Fruit fly (Drosophila melanogaster): ENCODE measurements around the gene CG7601.
A peak's percentile ranks its signal among the peaks of the same experiment; 100 is the strongest.

The CG7601 gene

dm6 chr3R:29736678-29737093 lies at the start of gene CG7601, which contains the start of gene CIA30:
Gene CG7601 (minus strand): TSS chr3R:29736745.
Gene CIA30 (plus strand): TSS chr3R:29736965.
- TF ChIP-seq pan (optimal IDR thresholded peaks at IDR 0.05): no peak
- TF ChIP-seq Dll (optimal IDR thresholded peaks at IDR 0.05): no peak
- no peak for TF ChIP-seq EcR (GFP tag; optimal IDR thresholded peaks at IDR 0.05)
- no peak for TF ChIP-seq psq (optimal IDR thresholded peaks at IDR 0.05)
- TF ChIP-seq CG8478 (optimal IDR thresholded peaks at IDR 0.05): no peak
- TF ChIP-seq usp (GFP tag; optimal IDR thresholded peaks at IDR 0.05): no peak

- no peak for TF ChIP-seq usp (GFP tag; optimal IDR thresholded peaks at IDR 0.05)
- TF ChIP-seq CG8478 (optimal IDR thresholded peaks at IDR 0.05): no peak
- no peak for TF ChIP-seq EcR (GFP tag; optimal IDR thresholded peaks at IDR 0.05)
- no peak for TF ChIP-seq Dll (optimal IDR thresholded peaks at IDR 0.05)
- TF ChIP-seq pan (optimal IDR thresholded peaks at IDR 0.05): no peak
- no peak for TF ChIP-seq psq (optimal IDR thresholded peaks at IDR 0.05)
Measured at dm6 chr3R:29785242-29785641, 48.7 kb upstream of the CG7601 start.

dm6 chr3R:29783210-29783609 lies 46.7 kb upstream of the CG7601 start:
- no peak for TF ChIP-seq psq (optimal IDR thresholded peaks at IDR 0.05)
- TF ChIP-seq EcR (GFP tag; optimal IDR thresholded peaks at IDR 0.05): no peak
- no peak for TF ChIP-seq Dll (optimal IDR thresholded peaks at IDR 0.05)
- no peak for TF ChIP-seq usp (GFP tag; optimal IDR thresholded peaks at IDR 0.05)
- no peak for TF ChIP-seq CG8478 (optimal IDR thresholded peaks at IDR 0.05)
- TF ChIP-seq pan (optimal IDR thresholded peaks at IDR 0.05): no peak

- TF ChIP-seq EcR (GFP tag; optimal IDR thresholded peaks at IDR 0.05): no peak
- peak; percentile 75 for TF ChIP-seq Dll (optimal IDR thresholded peaks at IDR 0.05)
Measured at dm6 chr3R:29782367-29782766, 45.8 kb upstream of the CG7601 start.

DNA sequence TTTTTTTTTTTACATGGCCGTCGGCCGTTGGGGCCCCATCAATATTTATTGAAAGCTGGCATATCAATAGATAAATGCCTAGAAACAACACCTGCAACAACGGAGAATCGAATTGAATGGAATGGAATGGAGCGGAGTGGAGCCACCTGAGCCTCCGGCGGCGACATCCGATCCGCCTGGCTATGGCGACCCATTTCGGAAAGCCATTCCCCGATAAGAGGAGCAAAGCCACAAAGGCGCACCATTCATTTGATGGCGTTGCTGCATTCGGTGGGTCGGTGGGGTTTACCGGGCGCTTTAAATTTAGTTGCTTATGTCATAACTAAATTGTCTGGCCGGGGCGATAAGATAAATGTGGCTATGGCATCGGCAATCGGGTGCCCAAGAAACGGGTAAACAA lies 45.3 kb upstream of the CG7601 start:
- TF ChIP-seq Dll (optimal IDR thresholded peaks at IDR 0.05) (no peak), usp (GFP tag; optimal IDR thresholded peaks at IDR 0.05) (no peak), pan (optimal IDR thresholded peaks at IDR 0.05) (no peak)

- TF ChIP-seq psq (optimal IDR thresholded peaks at IDR 0.05) (no peak), EcR (GFP tag; optimal IDR thresholded peaks at IDR 0.05) (no peak), usp (GFP tag; optimal IDR thresholded peaks at IDR 0.05) (no peak), pan (optimal IDR thresholded peaks at IDR 0.05) (no peak), CG8478 (optimal IDR thresholded peaks at IDR 0.05) (no peak)
Measured at dm6 chr3R:29780402-29781029, 44.0 kb upstream of the CG7601 start, which contains the start of gene fig. Gene fig (minus strand): TSS chr3R:29780452.

DNA sequence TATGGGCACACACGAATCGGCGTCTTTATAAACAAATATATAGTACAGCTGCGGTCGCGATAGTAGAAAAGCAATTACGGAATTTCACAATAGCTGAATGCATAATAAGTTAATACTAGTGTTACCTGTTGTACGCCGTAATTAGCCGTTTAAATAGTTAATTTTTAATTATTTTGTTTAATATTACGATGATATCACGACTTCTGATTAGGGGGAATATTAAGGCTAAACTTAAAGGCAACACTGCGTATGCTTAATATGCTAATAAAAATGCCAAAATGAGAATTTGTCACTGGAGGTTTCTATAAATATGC lies 42.4 kb upstream of the CG7601 start:
- TF ChIP-seq pan (optimal IDR thresholded peaks at IDR 0.05) (no peak), CG8478 (optimal IDR thresholded peaks at IDR 0.05) (no peak), EcR (GFP tag; optimal IDR thresholded peaks at IDR 0.05) (no peak), Dll (optimal IDR thresholded peaks at IDR 0.05) (no peak), psq (optimal IDR thresholded peaks at IDR 0.05) (no peak), usp (GFP tag; optimal IDR thresholded peaks at IDR 0.05) (no peak)

DNA sequence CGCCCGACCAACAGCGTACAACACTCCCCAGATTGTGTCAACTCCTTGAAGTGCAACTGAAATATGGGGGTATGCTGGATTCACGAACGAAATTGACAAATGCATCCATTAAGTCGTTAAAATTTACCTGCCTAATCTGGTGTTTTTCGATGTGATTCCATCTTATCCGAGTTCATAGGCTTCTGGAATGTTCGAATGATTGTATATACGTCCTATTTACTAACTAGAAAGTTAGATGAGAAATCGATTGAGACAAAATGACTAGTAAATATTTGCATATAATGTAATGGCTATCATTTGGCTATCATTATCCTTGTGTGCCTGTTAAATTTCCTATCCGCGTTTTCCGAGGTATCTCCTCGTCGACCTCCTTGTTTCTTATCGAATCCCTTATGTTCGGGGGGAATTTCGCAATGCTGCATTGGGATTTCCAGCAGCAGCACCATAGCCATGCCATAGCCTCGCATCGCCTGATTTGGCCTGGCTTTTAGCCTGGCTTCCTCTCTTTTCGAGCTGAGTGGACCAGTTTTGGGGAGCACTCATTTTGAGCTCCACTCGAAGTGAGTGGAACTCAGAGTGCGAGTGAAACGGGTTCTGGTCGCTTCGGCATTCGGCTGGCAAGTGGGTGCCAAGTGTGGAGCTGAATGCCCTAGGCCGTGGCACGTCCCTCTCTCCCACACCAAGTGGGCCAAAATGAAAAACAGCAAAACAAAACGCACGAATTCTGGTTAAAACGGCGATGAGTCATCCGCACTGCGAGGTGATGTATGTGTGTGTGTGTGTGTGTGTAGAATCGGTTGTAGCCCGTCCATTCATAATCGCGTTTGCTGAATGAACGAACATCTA lies 41.8 kb upstream of the CG7601 start:
- TF ChIP-seq EcR (GFP tag; optimal IDR thresholded peaks at IDR 0.05) (peak in 1 of 2 experiments; percentile 0), pan (optimal IDR thresholded peaks at IDR 0.05) (peak; percentile 93), usp (GFP tag; optimal IDR thresholded peaks at IDR 0.05) (no peak)

- TF ChIP-seq Dll (optimal IDR thresholded peaks at IDR 0.05): no peak
- no peak for TF ChIP-seq usp (GFP tag; optimal IDR thresholded peaks at IDR 0.05)
- no peak for TF ChIP-seq pan (optimal IDR thresholded peaks at IDR 0.05)
- no peak for TF ChIP-seq EcR (GFP tag; optimal IDR thresholded peaks at IDR 0.05)
- TF ChIP-seq psq (optimal IDR thresholded peaks at IDR 0.05): no peak
- TF ChIP-seq CG8478 (optimal IDR thresholded peaks at IDR 0.05): no peak
Measured at dm6 chr3R:29777213-29777612, 40.7 kb upstream of the CG7601 start.

DNA sequence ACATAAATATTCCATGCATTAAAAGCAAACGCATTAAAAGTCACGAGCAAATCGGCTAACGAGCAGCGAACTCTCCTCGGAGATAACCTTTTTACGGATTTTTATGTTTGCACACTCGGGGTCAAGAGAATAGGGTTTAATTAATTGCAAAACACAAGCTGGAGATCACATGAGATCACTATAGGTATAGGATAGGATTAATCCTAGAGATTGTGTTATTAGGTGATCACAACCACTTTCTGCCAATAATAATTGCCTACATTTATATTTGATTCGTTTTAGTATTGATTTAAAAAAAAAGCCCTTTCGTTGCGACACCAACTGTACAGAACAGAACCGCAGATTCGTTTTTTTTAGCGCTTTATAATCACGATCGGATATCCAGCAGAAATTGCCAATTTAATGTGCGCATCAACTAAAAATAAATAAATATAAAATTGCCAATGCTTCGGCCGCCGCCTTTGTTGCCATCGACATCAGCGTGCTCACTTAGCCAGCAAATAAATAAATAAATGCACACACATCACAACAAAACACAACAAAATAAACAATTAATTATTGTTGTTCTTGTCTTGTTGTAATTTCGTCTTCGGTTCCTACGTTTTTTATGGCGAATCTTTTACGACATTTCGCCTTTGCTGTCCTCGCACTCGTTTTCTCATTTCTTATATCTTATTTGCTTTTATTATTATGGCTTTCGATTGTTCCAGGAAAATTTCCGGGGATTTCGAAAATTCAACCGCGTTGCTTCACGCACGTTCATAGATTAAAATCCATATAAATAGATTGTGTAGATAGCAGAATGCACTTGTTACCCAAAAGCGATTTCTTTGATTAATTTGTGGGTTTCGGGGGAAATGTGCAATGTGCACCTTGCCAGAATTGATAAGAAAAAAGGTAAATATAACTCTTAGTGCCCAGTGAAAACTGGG lies 39.5 kb upstream of the CG7601 start:
- no peak for TF ChIP-seq psq (optimal IDR thresholded peaks at IDR 0.05)

DNA sequence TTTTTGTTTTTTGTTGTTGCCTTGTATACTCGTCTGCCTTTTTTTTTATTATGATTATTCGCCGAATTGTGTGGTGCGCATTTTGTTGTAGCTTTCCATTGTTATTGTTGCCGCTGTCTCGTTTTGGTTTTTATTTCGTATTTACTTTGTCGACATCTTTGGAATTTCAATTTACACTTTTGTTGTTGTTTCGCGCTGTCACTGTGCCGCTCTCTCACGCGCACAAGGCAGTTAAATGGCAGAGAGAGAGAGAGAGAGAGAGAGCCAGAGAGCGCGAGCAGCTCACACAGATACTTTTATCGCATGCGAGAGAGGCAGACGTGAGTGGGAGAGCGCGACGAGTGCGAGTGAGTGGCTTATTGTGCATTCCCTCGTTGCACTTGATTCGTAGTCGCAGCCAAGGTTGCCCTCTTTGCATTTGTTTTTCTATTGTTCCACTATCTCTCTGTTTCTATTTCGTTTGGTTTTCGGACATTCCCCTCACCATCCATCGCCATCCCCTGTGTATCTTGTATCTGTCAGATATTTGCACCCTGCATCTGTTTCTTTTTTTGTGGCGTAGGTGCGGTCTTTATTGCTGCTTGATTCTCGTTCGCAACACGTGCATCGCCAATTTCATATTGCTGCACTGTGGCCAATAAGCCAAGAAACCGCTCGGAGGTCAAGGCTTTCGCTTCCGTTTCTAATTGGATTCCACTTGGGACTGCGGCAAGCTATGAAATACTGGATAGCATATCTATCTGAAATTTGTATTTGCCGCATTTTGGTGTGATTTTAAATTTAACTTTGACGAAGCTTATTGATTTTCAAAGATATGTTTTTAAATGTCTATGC lies 38.0 kb upstream of the CG7601 start:
- TF ChIP-seq pan (optimal IDR thresholded peaks at IDR 0.05) (no peak), Dll (optimal IDR thresholded peaks at IDR 0.05) (peak; percentile 99)

Measured in whole organism.